Worm (Caenorhabditis elegans): ENCODE results near the gene C45B11.5.

C45B11.5 gene

DNA sequence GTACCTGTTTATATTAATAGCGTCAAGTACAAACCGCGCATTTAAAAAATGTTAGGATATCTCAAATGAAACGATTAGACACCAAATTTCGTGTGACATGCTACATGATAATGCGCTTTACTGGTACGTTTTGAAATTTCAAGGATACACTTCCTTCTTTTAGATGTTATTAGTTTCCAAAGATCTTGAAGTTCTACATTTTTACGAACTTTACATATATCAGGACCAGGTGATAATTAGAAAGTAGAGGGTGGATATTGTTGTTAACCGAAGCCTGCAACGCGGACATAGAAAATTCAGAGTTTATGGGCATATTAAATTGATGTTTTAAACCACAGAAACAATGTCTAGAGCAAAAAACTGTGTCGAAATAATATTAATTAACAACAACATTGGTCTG is 28.4 kb upstream of the C45B11.5 start:
- no peak for TF ChIP-seq ztf-23 (GFP tag; IDR thresholded peaks at IDR 0.05)
- no peak for TF ChIP-seq tab-1 (GFP tag; IDR thresholded peaks at IDR 0.05)
- TF ChIP-seq klf-2 (GFP tag; conservative IDR thresholded peaks at IDR 0.05) = no peak
- no peak for TF ChIP-seq cog-1 (tag; optimal IDR thresholded peaks at IDR 0.05)
- TF ChIP-seq ztf-29 (GFP tag; IDR thresholded peaks at IDR 0.05) = no peak
- no peak for TF ChIP-seq flt-1 (GFP tag; IDR thresholded peaks at IDR 0.05)
- no peak for TF ChIP-seq ref-1 (GFP tag; conservative IDR thresholded peaks at IDR 0.05)
- TF ChIP-seq med-1 (GFP tag; optimal IDR thresholded peaks at IDR 0.05; ENCODE audit: insufficient read depth) = no peak
- no peak for TF ChIP-seq T22C8.4 (GFP tag; IDR thresholded peaks at IDR 0.05)

DNA sequence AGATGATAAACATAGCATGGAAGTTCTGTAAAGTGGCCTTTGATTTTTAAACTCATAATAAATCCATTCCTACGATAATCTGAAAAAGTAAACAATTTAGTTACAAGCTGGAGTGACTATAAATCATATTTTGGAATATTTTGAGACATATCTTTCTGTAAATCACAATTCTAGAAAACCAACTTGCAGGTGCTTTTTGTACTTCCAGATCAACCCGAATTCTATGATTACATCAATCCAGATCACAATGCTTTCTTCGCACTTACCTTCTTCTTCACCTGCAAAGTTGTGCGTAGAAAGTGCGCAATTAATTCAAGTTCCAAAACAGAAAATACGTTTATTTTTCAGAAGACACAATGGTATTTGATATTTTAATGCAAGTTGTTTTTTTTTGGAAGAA is 26.8 kb upstream of the C45B11.5 start:
- TF ChIP-seq med-1 (GFP tag; optimal IDR thresholded peaks at IDR 0.05; ENCODE audit: insufficient read depth) (no peak), ztf-23 (GFP tag; IDR thresholded peaks at IDR 0.05) (no peak), flt-1 (GFP tag; IDR thresholded peaks at IDR 0.05) (no peak), ref-1 (GFP tag; conservative IDR thresholded peaks at IDR 0.05) (no peak), cog-1 (tag; optimal IDR thresholded peaks at IDR 0.05) (no peak), T22C8.4 (GFP tag; IDR thresholded peaks at IDR 0.05) (no peak), ztf-29 (GFP tag; IDR thresholded peaks at IDR 0.05) (no peak)

DNA sequence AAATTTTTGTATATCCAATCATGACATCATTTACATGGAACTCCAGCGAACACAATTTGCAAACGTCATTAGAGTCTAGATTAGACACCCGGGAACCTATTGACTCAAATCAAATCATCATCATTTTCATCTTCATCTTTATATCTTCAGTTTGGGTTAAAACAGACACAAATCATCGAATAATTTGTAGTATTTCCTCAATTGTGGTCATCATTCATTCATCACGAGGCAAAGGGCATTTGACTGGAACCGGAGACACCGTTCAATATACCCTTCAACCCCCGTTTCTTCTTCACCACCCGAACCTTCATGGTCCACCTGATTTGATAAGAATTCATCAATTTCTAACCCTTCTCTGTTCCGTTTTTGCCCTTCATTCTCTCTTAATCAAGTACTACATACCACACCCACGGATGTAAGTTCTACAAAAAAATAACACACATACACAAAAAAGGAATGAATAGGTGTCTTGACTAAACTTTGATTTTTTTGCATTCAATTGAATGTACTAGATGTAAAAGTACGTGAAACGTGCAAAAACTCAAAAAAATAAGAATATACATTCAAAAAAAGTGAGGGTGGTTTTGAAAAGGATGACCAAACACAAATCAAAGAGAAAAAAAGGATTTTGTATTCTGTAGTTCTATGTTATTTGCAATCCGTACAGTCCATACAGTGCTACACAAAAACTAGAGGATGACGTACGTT is 24.6 kb upstream of the C45B11.5 start:
- TF ChIP-seq cog-1 (tag; optimal IDR thresholded peaks at IDR 0.05) = no peak
- no peak for TF ChIP-seq med-1 (GFP tag; optimal IDR thresholded peaks at IDR 0.05; ENCODE audit: insufficient read depth)
- TF ChIP-seq ref-1 (GFP tag; conservative IDR thresholded peaks at IDR 0.05) = no peak

DNA sequence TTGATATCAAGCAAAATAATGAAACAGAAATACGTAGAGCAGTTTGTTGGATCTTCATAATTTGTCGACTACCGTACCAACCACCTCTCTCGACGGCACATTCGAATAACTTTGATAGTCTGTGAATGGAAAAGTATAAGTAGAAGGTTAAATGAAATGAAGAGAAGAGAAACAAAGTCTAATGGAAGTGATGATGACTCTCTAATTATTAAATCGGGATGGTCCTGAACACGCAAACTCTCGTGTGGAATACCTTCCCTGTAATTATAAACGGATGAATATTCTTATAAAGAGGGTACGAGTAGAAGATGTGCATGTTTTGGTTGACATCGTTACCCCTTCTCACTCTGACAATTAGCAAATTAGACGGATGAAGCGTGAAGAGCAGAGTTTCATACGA is 18.8 kb upstream of the C45B11.5 start, which contains the start of the genes C13G3.12 and hot-6:
TSS of gene C13G3.12 (minus strand) at position 101 of the 400 bp plus-strand sequence.
TSS of gene hot-6 (minus strand) at position 121 of the 400 bp plus-strand sequence.
- TF ChIP-seq med-1 (GFP tag; optimal IDR thresholded peaks at IDR 0.05; ENCODE audit: insufficient read depth) (no peak), klf-2 (GFP tag; conservative IDR thresholded peaks at IDR 0.05) (no peak), flt-1 (GFP tag; IDR thresholded peaks at IDR 0.05) (no peak), cog-1 (tag; optimal IDR thresholded peaks at IDR 0.05) (no peak), tab-1 (GFP tag; IDR thresholded peaks at IDR 0.05) (no peak), T22C8.4 (GFP tag; IDR thresholded peaks at IDR 0.05) (no peak), ztf-23 (GFP tag; IDR thresholded peaks at IDR 0.05) (no peak), ztf-29 (GFP tag; IDR thresholded peaks at IDR 0.05) (no peak), ref-1 (GFP tag; conservative IDR thresholded peaks at IDR 0.05) (no peak)

DNA sequence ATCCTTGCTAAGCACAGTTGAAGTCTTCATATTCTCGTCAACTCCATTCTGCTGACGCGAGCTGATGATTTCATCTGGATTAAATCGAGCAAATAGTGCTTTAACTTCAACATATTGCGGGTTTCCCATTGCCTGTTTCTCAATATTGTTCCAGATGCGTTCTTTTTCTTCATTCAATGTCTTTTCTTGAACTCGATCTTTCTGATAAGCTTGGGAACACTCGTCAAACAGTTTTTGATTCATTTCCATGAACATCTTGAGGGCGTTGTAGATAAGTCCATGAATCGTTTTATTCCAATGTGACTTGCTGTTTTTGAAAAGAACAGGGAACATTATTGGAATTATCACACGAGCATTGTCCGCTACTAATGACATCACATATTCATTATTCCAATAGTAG is 13.9 kb upstream of the C45B11.5 start:
- TF ChIP-seq cog-1 (tag; optimal IDR thresholded peaks at IDR 0.05) (no peak), tab-1 (GFP tag; IDR thresholded peaks at IDR 0.05) (no peak), klf-2 (GFP tag; conservative IDR thresholded peaks at IDR 0.05) (no peak), ztf-29 (GFP tag; IDR thresholded peaks at IDR 0.05) (no peak), med-1 (GFP tag; optimal IDR thresholded peaks at IDR 0.05; ENCODE audit: insufficient read depth) (no peak), flt-1 (GFP tag; IDR thresholded peaks at IDR 0.05) (no peak), T22C8.4 (GFP tag; IDR thresholded peaks at IDR 0.05) (no peak), ztf-23 (GFP tag; IDR thresholded peaks at IDR 0.05) (no peak), ref-1 (GFP tag; conservative IDR thresholded peaks at IDR 0.05) (no peak)

DNA sequence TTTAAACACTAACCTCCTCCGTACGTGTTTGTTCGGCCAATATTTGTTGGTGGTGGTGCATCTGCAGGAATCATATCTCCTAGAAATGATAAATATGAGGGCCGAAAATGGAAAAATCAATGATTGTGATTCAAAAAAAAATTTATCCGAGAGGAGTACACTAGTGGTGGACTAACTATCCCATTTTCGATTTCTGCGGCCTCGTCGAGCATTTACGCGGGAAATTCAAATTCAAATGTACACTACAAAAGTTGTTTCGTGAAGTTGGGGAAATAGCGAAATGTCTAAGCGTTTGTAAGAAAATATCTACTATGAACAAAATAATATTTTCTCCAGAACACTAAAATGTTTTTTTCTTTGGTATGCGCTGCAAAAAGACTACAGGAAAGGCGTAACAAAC is 12.3 kb upstream of the C45B11.5 start:
- TF ChIP-seq T22C8.4 (GFP tag; IDR thresholded peaks at IDR 0.05) (peak; percentile 38; the same call in 1 of the 2 replicates), ztf-23 (GFP tag; IDR thresholded peaks at IDR 0.05) (peak; percentile 71), ztf-29 (GFP tag; IDR thresholded peaks at IDR 0.05) (no peak), tab-1 (GFP tag; IDR thresholded peaks at IDR 0.05) (no peak), ref-1 (GFP tag; conservative IDR thresholded peaks at IDR 0.05) (no peak), cog-1 (tag; optimal IDR thresholded peaks at IDR 0.05) (peak; percentile 39), flt-1 (GFP tag; IDR thresholded peaks at IDR 0.05) (peak; percentile 47; the same call in 1 of the 2 replicates), klf-2 (GFP tag; conservative IDR thresholded peaks at IDR 0.05) (no peak), med-1 (GFP tag; optimal IDR thresholded peaks at IDR 0.05; ENCODE audit: insufficient read depth) (no peak)

DNA sequence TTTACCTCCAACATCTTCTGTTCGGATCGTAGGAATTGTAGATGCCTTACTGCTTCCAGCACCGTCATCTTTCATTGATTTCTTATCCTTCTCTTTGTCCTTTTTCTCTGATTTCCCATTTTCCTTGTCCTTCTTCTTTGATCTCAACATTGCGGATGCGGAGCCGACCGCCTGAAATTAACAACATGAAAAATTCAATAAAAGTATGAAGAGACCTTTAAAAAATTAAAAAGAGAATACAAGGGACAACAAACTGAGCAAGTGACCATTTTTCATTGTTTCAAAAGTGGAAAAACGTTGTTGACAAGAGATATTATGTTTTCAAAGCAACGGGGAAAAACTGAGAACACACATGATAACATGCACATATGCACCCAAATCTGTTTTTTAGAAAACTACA is 10.9 kb upstream of the C45B11.5 start:
- TF ChIP-seq med-1 (GFP tag; optimal IDR thresholded peaks at IDR 0.05; ENCODE audit: insufficient read depth) (no peak), ref-1 (GFP tag; conservative IDR thresholded peaks at IDR 0.05) (no peak), klf-2 (GFP tag; conservative IDR thresholded peaks at IDR 0.05) (no peak), cog-1 (tag; optimal IDR thresholded peaks at IDR 0.05) (no peak), ztf-23 (GFP tag; IDR thresholded peaks at IDR 0.05) (no peak), flt-1 (GFP tag; IDR thresholded peaks at IDR 0.05) (no peak), T22C8.4 (GFP tag; IDR thresholded peaks at IDR 0.05) (no peak), tab-1 (GFP tag; IDR thresholded peaks at IDR 0.05) (no peak), ztf-29 (GFP tag; IDR thresholded peaks at IDR 0.05) (no peak)

DNA sequence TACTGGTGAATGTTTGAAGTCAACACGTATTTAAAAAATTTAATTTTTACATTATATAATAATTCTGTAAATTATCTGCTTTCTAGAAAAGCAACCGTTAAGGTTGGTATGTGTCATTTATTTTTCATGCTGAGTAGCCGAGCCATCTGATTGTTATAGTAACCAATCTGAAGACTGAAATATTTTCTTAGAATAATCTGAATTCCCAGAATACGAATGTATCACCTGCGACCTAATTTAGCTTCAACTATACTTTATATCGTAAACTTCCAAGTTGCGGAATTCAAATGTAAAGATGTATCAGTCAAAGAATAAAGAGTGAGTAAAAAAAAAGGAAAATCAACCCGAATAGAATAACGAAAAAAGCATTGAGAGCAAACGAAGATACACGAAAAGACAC is 8.4 kb upstream of the C45B11.5 start:
- TF ChIP-seq ztf-23 (GFP tag; IDR thresholded peaks at IDR 0.05) (no peak), tab-1 (GFP tag; IDR thresholded peaks at IDR 0.05) (no peak), flt-1 (GFP tag; IDR thresholded peaks at IDR 0.05) (no peak), ztf-29 (GFP tag; IDR thresholded peaks at IDR 0.05) (no peak), klf-2 (GFP tag; conservative IDR thresholded peaks at IDR 0.05) (no peak), T22C8.4 (GFP tag; IDR thresholded peaks at IDR 0.05) (no peak), ref-1 (GFP tag; conservative IDR thresholded peaks at IDR 0.05) (no peak)

DNA sequence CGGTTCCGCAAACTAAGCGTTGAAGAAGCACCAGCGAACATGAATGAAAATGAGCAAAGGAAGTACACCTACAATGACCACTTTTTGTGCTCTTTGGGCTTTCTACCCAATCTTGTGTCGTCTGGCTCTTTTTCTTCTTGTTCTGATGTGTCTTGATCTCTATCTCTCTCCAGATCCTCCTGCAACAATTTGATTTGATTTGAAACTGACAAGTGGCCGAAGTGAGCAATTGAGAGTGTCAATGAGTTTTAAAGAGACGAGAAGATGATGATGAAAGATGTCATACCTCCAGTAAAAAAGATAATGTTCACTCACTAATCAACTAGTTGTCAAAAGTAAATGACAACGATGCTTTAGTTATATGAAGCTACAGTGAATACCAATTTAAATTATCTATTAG is 6.9 kb upstream of the C45B11.5 start, which contains the start of gene pptr-2:
TSS of gene pptr-2 (minus strand) at position 184 of the 400 bp plus-strand sequence.
- TF ChIP-seq cog-1 (tag; optimal IDR thresholded peaks at IDR 0.05) (no peak), med-1 (GFP tag; optimal IDR thresholded peaks at IDR 0.05; ENCODE audit: insufficient read depth) (no peak), tab-1 (GFP tag; IDR thresholded peaks at IDR 0.05) (no peak), ref-1 (GFP tag; conservative IDR thresholded peaks at IDR 0.05) (no peak), T22C8.4 (GFP tag; IDR thresholded peaks at IDR 0.05) (no peak), ztf-23 (GFP tag; IDR thresholded peaks at IDR 0.05) (no peak), klf-2 (GFP tag; conservative IDR thresholded peaks at IDR 0.05) (no peak), ztf-29 (GFP tag; IDR thresholded peaks at IDR 0.05) (no peak), flt-1 (GFP tag; IDR thresholded peaks at IDR 0.05) (no peak)
